Worm (Caenorhabditis elegans) whole organism, midembryonic: ENCODE results near the gene C09B8.4.

Experiments used
- T22C8.4 ChIP-seq: fragments of 200-800 bp; sonication (Bioruptor generic); IDR thresholded peaks from 2 replicates; pipeline ENCODE4 v1.3.6; 2022; ENCODE audit warnings: missing genetic modification characterization, missing compliant biosample characterization
- cog-1 ChIP-seq: sonication (generic microtip); optimal IDR thresholded peaks from 2 replicates; lab custom pipeline; 2016; ENCODE audit warnings: missing genetic modification characterization, missing compliant biosample characterization
- tab-1 ChIP-seq: fragments of 200-800 bp; sonication (Bioruptor generic); IDR thresholded peaks from 2 replicates; pipeline ENCODE4 v1.3.6; 2022; ENCODE audit warnings: missing genetic modification characterization, missing compliant biosample characterization
- ztf-29 ChIP-seq: fragments of 200-800 bp; sonication (Bioruptor generic); IDR thresholded peaks from 2 replicates; pipeline ENCODE4 v1.3.6; 2022; ENCODE audit warnings: missing genetic modification reagents, missing genetic modification characterization, missing compliant biosample characterization

DNA sequence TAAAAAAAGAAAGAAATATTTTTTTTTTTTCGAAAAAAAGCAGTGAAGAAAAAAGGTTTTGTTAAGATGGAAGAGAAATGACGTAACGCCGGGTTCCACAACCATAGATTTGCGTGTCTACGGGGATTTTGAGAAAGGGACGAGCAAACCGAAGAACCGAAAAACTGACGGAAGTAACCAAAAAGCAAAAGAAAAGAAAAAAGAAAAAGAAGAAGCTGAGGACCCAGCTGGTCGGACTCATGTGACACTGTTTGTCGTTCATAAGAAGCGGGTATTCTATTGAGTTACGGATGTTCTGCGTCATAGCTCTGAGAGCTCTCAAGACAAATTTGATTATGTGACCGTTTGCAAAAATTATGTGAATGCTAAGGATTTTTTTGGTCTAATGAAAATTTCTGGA is 36.9 kb downstream of the C09B8.4 start:
- TF ChIP-seq cog-1 (tag; lab: Kevin White, UChicago) (no peak), ztf-29 (no peak), T22C8.4 (GFP tag; lab: Robert Waterston, UW) (no peak), tab-1 (GFP tag; lab: Robert Waterston, UW) (no peak)
